Worm (Caenorhabditis elegans) whole organism, late embryonic: ENCODE measurements around the gene rab-28.

Experiments used
- hlh-30 ChIP-seq: sonication (generic microtip); optimal IDR thresholded peaks from 2 replicates; lab custom pipeline; 2017; ENCODE audit warnings: antibody characterized with exemption, missing genetic modification characterization, missing compliant biosample characterization; ENCODE audit not compliant: insufficient read depth
- mec-3 ChIP-seq: sonication (generic microtip); optimal IDR thresholded peaks from 2 replicates; lab custom pipeline; 2016; ENCODE audit warnings: borderline replicate concordance, missing genetic modification characterization, missing compliant biosample characterization
- nfya-1 ChIP-seq: sonication (generic microtip); optimal IDR thresholded peaks from 2 replicates; lab custom pipeline; 2017; ENCODE audit warnings: missing genetic modification characterization, mild to moderate bottlenecking, missing compliant biosample characterization, antibody characterized with exemption, moderate library complexity
- nhr-11 ChIP-seq: fragments of 150-350 bp; optimal IDR thresholded peaks from 2 replicates; lab custom pipeline; 2014; ENCODE audit warnings: missing biosample characterization, missing genetic modification characterization
- pag-3 ChIP-seq: sonication (generic microtip); optimal IDR thresholded peaks from 2 replicates; lab custom pipeline; 2016; ENCODE audit warnings: missing compliant biosample characterization, missing genetic modification characterization, borderline replicate concordance
- sdc-2 ChIP-seq: sonication (generic microtip); optimal IDR thresholded peaks from 2 replicates; lab custom pipeline; 2016; ENCODE audit warnings: missing genotype, missing genetic modification characterization, missing compliant biosample characterization
- zip-5 ChIP-seq: sonication (generic microtip); optimal IDR thresholded peaks from 2 replicates; lab custom pipeline; 2016; ENCODE audit warnings: missing genetic modification characterization, missing compliant biosample characterization

- TF ChIP-seq pag-3 (tag; lab: Kevin White, UChicago) = no peak
- TF ChIP-seq nhr-11 (tag; lab: Kevin White, UChicago) = no peak
- no peak for TF ChIP-seq hlh-30 (tag; lab: Kevin White, UChicago)
- no peak for TF ChIP-seq sdc-2 (tag; lab: Kevin White, UChicago)
- TF ChIP-seq nfya-1 (tag; lab: Kevin White, UChicago) = no peak
- no peak for TF ChIP-seq mec-3 (tag; lab: Kevin White, UChicago)
- TF ChIP-seq zip-5 = no peak
These were observed 51.3 kb downstream of the rab-28 start, which contains the start of gene C46C2.5 for ce11 chrIV:9192522-9192921.
